Fruit fly (Drosophila melanogaster): ENCODE measurements around the gene Gr32a.

DNA sequence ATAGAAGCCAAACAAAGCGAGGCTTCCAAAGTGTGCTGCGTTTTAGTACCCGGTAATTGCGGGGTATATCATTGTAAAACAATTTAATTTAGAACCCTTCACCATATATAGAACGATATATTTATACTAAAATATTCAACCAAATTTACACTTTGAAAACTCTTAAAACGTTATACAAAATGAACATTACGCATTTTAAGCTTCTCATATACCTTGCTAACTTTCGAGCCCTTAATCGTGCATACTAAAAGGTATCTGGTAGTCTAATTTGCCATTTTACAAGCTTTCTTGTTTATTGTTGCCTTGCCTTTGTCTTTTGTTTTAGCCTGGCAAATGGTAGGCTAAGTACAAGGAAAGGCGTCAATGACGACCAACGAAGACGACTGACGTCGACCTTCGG is 45.8 kb upstream of the Gr32a start:
- TF ChIP-seq h (optimal IDR thresholded peaks at IDR 0.05): no peak
- TF ChIP-seq Sin3A (optimal IDR thresholded peaks at IDR 0.05): no peak
- no peak for TF ChIP-seq psq (optimal IDR thresholded peaks at IDR 0.05)
- no peak for TF ChIP-seq ttk (optimal IDR thresholded peaks at IDR 0.05)
